Fruit fly (Drosophila melanogaster): ENCODE data around the gene Or71a.

Or71a gene

dm6 chr3L:15093929-15094588, 15.8 kb upstream of the Or71a start:
- no peak for TF ChIP-seq h (optimal IDR thresholded peaks at IDR 0.05)
- TF ChIP-seq psq (optimal IDR thresholded peaks at IDR 0.05) = no peak
- no peak for TF ChIP-seq insv (optimal IDR thresholded peaks at IDR 0.05)
- TF ChIP-seq Sin3A (optimal IDR thresholded peaks at IDR 0.05) = no peak
- TF ChIP-seq ttk (optimal IDR thresholded peaks at IDR 0.05) = no peak
- no peak for TF ChIP-seq Myc (optimal IDR thresholded peaks at IDR 0.05)

- TF ChIP-seq h (optimal IDR thresholded peaks at IDR 0.05) (no peak), insv (optimal IDR thresholded peaks at IDR 0.05) (no peak), Sin3A (optimal IDR thresholded peaks at IDR 0.05) (no peak), psq (optimal IDR thresholded peaks at IDR 0.05) (no peak), Myc (optimal IDR thresholded peaks at IDR 0.05) (no peak)
These were observed 11.8 kb upstream of the Or71a start for dm6 chr3L:15089887-15090679.

dm6 chr3L:15089083-15089704, 10.9 kb upstream of the Or71a start:
- no peak for TF ChIP-seq Sin3A (optimal IDR thresholded peaks at IDR 0.05)
- no peak for TF ChIP-seq insv (optimal IDR thresholded peaks at IDR 0.05)
- no peak for TF ChIP-seq h (optimal IDR thresholded peaks at IDR 0.05)
- no peak for TF ChIP-seq ttk (optimal IDR thresholded peaks at IDR 0.05)
- TF ChIP-seq psq (optimal IDR thresholded peaks at IDR 0.05) = no peak
- no peak for TF ChIP-seq Myc (optimal IDR thresholded peaks at IDR 0.05)

dm6 chr3L:15088285-15088684, 10.0 kb upstream of the Or71a start:
- TF ChIP-seq psq (optimal IDR thresholded peaks at IDR 0.05) = no peak
- TF ChIP-seq h (optimal IDR thresholded peaks at IDR 0.05) = no peak
- no peak for TF ChIP-seq Sin3A (optimal IDR thresholded peaks at IDR 0.05)
- no peak for TF ChIP-seq insv (optimal IDR thresholded peaks at IDR 0.05)
- TF ChIP-seq Myc (optimal IDR thresholded peaks at IDR 0.05) = no peak
- TF ChIP-seq ttk (optimal IDR thresholded peaks at IDR 0.05) = no peak

dm6 chr3L:15084288-15084687, 6.0 kb upstream of the Or71a start:
- TF ChIP-seq insv (optimal IDR thresholded peaks at IDR 0.05) (no peak), h (optimal IDR thresholded peaks at IDR 0.05) (no peak), Myc (optimal IDR thresholded peaks at IDR 0.05) (no peak), Sin3A (optimal IDR thresholded peaks at IDR 0.05) (no peak), ttk (optimal IDR thresholded peaks at IDR 0.05) (no peak), psq (optimal IDR thresholded peaks at IDR 0.05) (no peak)

- no peak for TF ChIP-seq insv (optimal IDR thresholded peaks at IDR 0.05)
These were observed 1.0 kb upstream of the Or71a start for dm6 chr3L:15079278-15079677.

- TF ChIP-seq ttk (optimal IDR thresholded peaks at IDR 0.05) (no peak), Myc (optimal IDR thresholded peaks at IDR 0.05) (no peak), Sin3A (optimal IDR thresholded peaks at IDR 0.05) (no peak), h (optimal IDR thresholded peaks at IDR 0.05) (no peak), insv (optimal IDR thresholded peaks at IDR 0.05) (no peak), psq (optimal IDR thresholded peaks at IDR 0.05) (no peak)
These were observed 1.9 kb downstream of the Or71a start for dm6 chr3L:15076380-15076779.

dm6 chr3L:15073680-15074079, 4.6 kb downstream of the Or71a start:
- TF ChIP-seq Myc (optimal IDR thresholded peaks at IDR 0.05) (no peak), h (optimal IDR thresholded peaks at IDR 0.05) (no peak), Sin3A (optimal IDR thresholded peaks at IDR 0.05) (no peak), ttk (optimal IDR thresholded peaks at IDR 0.05) (no peak), psq (optimal IDR thresholded peaks at IDR 0.05) (no peak)

dm6 chr3L:15072149-15072548, 6.1 kb downstream of the Or71a start:
- no peak for TF ChIP-seq ttk (optimal IDR thresholded peaks at IDR 0.05)
- no peak for TF ChIP-seq Sin3A (optimal IDR thresholded peaks at IDR 0.05)
- no peak for TF ChIP-seq h (optimal IDR thresholded peaks at IDR 0.05)
- no peak for TF ChIP-seq psq (optimal IDR thresholded peaks at IDR 0.05)
- no peak for TF ChIP-seq insv (optimal IDR thresholded peaks at IDR 0.05)
- TF ChIP-seq Myc (optimal IDR thresholded peaks at IDR 0.05) = no peak

dm6 chr3L:15064877-15065276, 13.4 kb downstream of the Or71a start, which contains the start of gene Sytbeta:
Gene Sytbeta (minus strand): TSS chr3L:15064977.
- TF ChIP-seq psq (optimal IDR thresholded peaks at IDR 0.05) (no peak), insv (optimal IDR thresholded peaks at IDR 0.05) (no peak), Sin3A (optimal IDR thresholded peaks at IDR 0.05) (no peak), Myc (optimal IDR thresholded peaks at IDR 0.05) (no peak), h (optimal IDR thresholded peaks at IDR 0.05) (no peak), ttk (optimal IDR thresholded peaks at IDR 0.05) (no peak)

dm6 chr3L:15061605-15062004, 16.6 kb downstream of the Or71a start, which contains the start of gene CG13460:
Gene CG13460 (minus strand): TSS chr3L:15061705.
- TF ChIP-seq Myc (optimal IDR thresholded peaks at IDR 0.05) = no peak
- no peak for TF ChIP-seq psq (optimal IDR thresholded peaks at IDR 0.05)
- TF ChIP-seq Sin3A (optimal IDR thresholded peaks at IDR 0.05) = no peak
- no peak for TF ChIP-seq insv (optimal IDR thresholded peaks at IDR 0.05)
- no peak for TF ChIP-seq h (optimal IDR thresholded peaks at IDR 0.05)
- no peak for TF ChIP-seq ttk (optimal IDR thresholded peaks at IDR 0.05)

- TF ChIP-seq psq (optimal IDR thresholded peaks at IDR 0.05) (no peak), insv (optimal IDR thresholded peaks at IDR 0.05) (no peak), ttk (optimal IDR thresholded peaks at IDR 0.05) (no peak), Sin3A (optimal IDR thresholded peaks at IDR 0.05) (no peak), h (optimal IDR thresholded peaks at IDR 0.05) (no peak), Myc (optimal IDR thresholded peaks at IDR 0.05) (no peak)
These were observed 23.8 kb downstream of the Or71a start, which contains the start of gene EAChm for dm6 chr3L:15054477-15054876. Gene EAChm (plus strand): TSS chr3L:15054777.
